Worm (Caenorhabditis elegans) whole organism, young adult: Measurements from ENCODE around the gene T19A5.3.

Experiments
- dox-1 ChIP-seq: fragments of 200-800 bp; sonication (Bioruptor generic); IDR thresholded peaks from 2 replicates; pipeline ENCODE4 v1.3.6; 2022; ENCODE audit warnings: missing genetic modification reagents, missing genetic modification characterization, missing compliant biosample characterization
- madf-3 ChIP-seq: fragments of 200-800 bp; sonication (Bioruptor generic); IDR thresholded peaks from 2 replicates; pipeline ENCODE4 v1.3.6; 2022; ENCODE audit warnings: missing genetic modification reagents, missing genetic modification characterization, missing compliant biosample characterization
- unc-62 ChIP-seq: fragments of 150-350 bp; optimal IDR thresholded peaks from 2 replicates; lab custom pipeline; 2014; ENCODE audit warnings: missing biosample characterization, missing genetic modification reagents, missing genetic modification characterization

- no peak for TF ChIP-seq unc-62 (GFP tag; lab: Kevin White, UChicago)
- no peak for TF ChIP-seq dox-1 (GFP tag; lab: Robert Waterston, UW)
- TF ChIP-seq madf-3 (GFP tag; lab: Robert Waterston, UW), result no peak
Measured at ce11 chrV:8948365-8948764, 4.5 kb upstream of the T19A5.3 start.
